Fruit fly (Drosophila melanogaster): ENCODE results near the gene CG12065.

CG12065 gene

dm6 chrX:8531775-8532174 lies 42.3 kb upstream of the CG12065 start:
- TF ChIP-seq exex (tag; optimal IDR thresholded peaks at IDR 0.05) (no peak), ssp (GFP tag; IDR thresholded peaks at IDR 0.05) (no peak), Rfx (GFP tag; IDR thresholded peaks at IDR 0.05) (0 out of 2 replicates have a peak, but pooled peaks have one; percentile 14), bowl (GFP tag; IDR thresholded peaks at IDR 0.05) (no peak), Drgx (GFP tag; IDR thresholded peaks at IDR 0.05) (peak; percentile 9; the same call in 1 of the 2 replicates), al (GFP tag; IDR thresholded peaks at IDR 0.05) (no peak), ac (GFP tag; optimal IDR thresholded peaks at IDR 0.05) (no peak), slbo (GFP tag; IDR thresholded peaks at IDR 0.05) (peak; percentile 33; the same call in 1 of the 2 replicates), CG2120 (GFP tag; optimal IDR thresholded peaks at IDR 0.05) (no peak), CG5180 (GFP tag; optimal IDR thresholded peaks at IDR 0.05) (no peak), crol (GFP tag; IDR thresholded peaks at IDR 0.05) (no peak), ftz-f1 (GFP tag; optimal IDR thresholded peaks at IDR 0.05) (no peak), tna (GFP tag; IDR thresholded peaks at IDR 0.05; ENCODE audit: partially characterized antibody) (no peak), ci (GFP tag; IDR thresholded peaks at IDR 0.05) (0 out of 3 replicates have a peak, but pooled peaks have one; percentile 8), CG17829 (tag; optimal IDR thresholded peaks at IDR 0.05) (no peak), CG2678 (tag; optimal IDR thresholded peaks at IDR 0.05) (peak; percentile 9), sens (GFP tag) (peak; percentile 70), CG9437 (GFP tag; optimal IDR thresholded peaks at IDR 0.05) (no peak), tin (GFP tag; optimal IDR thresholded peaks at IDR 0.05) (no peak), CG3847 (GFP tag; IDR thresholded peaks at IDR 0.05) (no peak), Sox102F (GFP tag; optimal IDR thresholded peaks at IDR 0.05) (peak; percentile 12), gce (GFP tag; IDR thresholded peaks at IDR 0.05) (no peak), CG32532 (GFP tag; IDR thresholded peaks at IDR 0.05) (0 out of 2 replicates have a peak, but pooled peaks have one; percentile 11), Hr51 (GFP tag; optimal IDR thresholded peaks at IDR 0.05) (peak in 1 of 2 experiments; percentile 3), Fer3 (tag; optimal IDR thresholded peaks at IDR 0.05) (no peak), CG1602 (GFP tag; optimal IDR thresholded peaks at IDR 0.05) (no peak), Adf1 (GFP tag; IDR thresholded peaks at IDR 0.05) (no peak), CG11696 (GFP tag; IDR thresholded peaks at IDR 0.05) (peak; percentile 81), CG12104 (GFP tag; optimal IDR thresholded peaks at IDR 0.05) (no peak), Atf3 (GFP tag; optimal IDR thresholded peaks at IDR 0.05) (no peak), gem (tag; optimal IDR thresholded peaks at IDR 0.05) (peak; percentile 2), CG9932 (GFP tag; IDR thresholded peaks at IDR 0.05) (peak; percentile 28; the same call in 1 of the 2 replicates), CG32772 (GFP tag; IDR thresholded peaks at IDR 0.05) (peak; percentile 13; the same call in 1 of the 2 replicates), CG30403 (GFP tag; optimal IDR thresholded peaks at IDR 0.05) (no peak), row (GFP tag; IDR thresholded peaks at IDR 0.05) (no peak), CG7839 (tag; optimal IDR thresholded peaks at IDR 0.05) (peak; percentile 1), CG9215 (GFP tag; IDR thresholded peaks at IDR 0.05) (no peak)

- TF ChIP-seq CG9817 (tag; optimal IDR thresholded peaks at IDR 0.05) (peak; percentile 54), pfk (GFP tag; optimal IDR thresholded peaks at IDR 0.05) (no peak), CG17359 (tag; optimal IDR thresholded peaks at IDR 0.05) (peak; percentile 37), CG15073 (GFP tag; optimal IDR thresholded peaks at IDR 0.05) (no peak), onecut (GFP tag; IDR thresholded peaks at IDR 0.05) (no peak), CG15479 (GFP tag; optimal IDR thresholded peaks at IDR 0.05) (peak; percentile 4), kah (GFP tag; optimal IDR thresholded peaks at IDR 0.05) (peak; percentile 59), CG6791 (GFP tag; IDR thresholded peaks at IDR 0.05; ENCODE audit: partially characterized antibody) (no peak), HLH3B (GFP tag; IDR thresholded peaks at IDR 0.05) (0 out of 2 replicates have a peak, but pooled peaks have one; percentile 19), CG15514 (GFP tag; optimal IDR thresholded peaks at IDR 0.05) (peak; percentile 16), CG34224 (GFP tag; IDR thresholded peaks at IDR 0.05; ENCODE audit: partially characterized antibody) (no peak), CG10267 (tag; optimal IDR thresholded peaks at IDR 0.05) (peak; percentile 52), phol (tag; optimal IDR thresholded peaks at IDR 0.05) (peak; percentile 11), Hand (GFP tag; optimal IDR thresholded peaks at IDR 0.05) (peak; percentile 10)
Measured at dm6 chrX:8533589-8534320, 40.4 kb upstream of the CG12065 start.

Measured in whole organism, embryonic.